Worm (Caenorhabditis elegans) whole organism, L3 larva: ENCODE measurements around the gene sdz-23.

Experiments
- R02D3.7 ChIP-seq: fragments of 150-350 bp; optimal IDR thresholded peaks from 2 replicates; lab custom pipeline; 2014; ENCODE audit warnings: missing biosample characterization, missing genetic modification characterization
- ama-1 ChIP-seq: fragments of 150-350 bp; optimal IDR thresholded peaks from 2 replicates; lab custom pipeline; 2018
- ceh-82 ChIP-seq: fragments of 150-350 bp; optimal IDR thresholded peaks from 2 replicates; lab custom pipeline; 2014; ENCODE audit warnings: missing biosample characterization, missing genetic modification characterization
- elt-1 ChIP-seq: fragments of 150-350 bp; optimal IDR thresholded peaks from 2 replicates; lab custom pipeline; 2014; ENCODE audit warnings: missing biosample characterization, missing genetic modification characterization
- fkh-10 ChIP-seq: sonication (generic microtip); optimal IDR thresholded peaks from 2 replicates; lab custom pipeline; 2017; ENCODE audit warnings: missing biosample characterization, missing genetic modification reagents, missing genetic modification characterization
- mdl-1 ChIP-seq: fragments of 150-350 bp; optimal IDR thresholded peaks from 2 replicates; lab custom pipeline; 2014; ENCODE audit warnings: missing biosample characterization, missing genetic modification characterization
- nhr-12 ChIP-seq: fragments of 150-350 bp; optimal IDR thresholded peaks from 2 replicates; lab custom pipeline; 2014; ENCODE audit warnings: missing biosample characterization, missing genetic modification characterization
- nhr-28 ChIP-seq: fragments of 150-350 bp; optimal IDR thresholded peaks from 2 replicates; lab custom pipeline; 2014; ENCODE audit warnings: missing biosample characterization, missing genetic modification characterization
- nhr-43 ChIP-seq: sonication (generic microtip); optimal IDR thresholded peaks from 2 replicates; lab custom pipeline; 2016; ENCODE audit warnings: mild to moderate bottlenecking, missing genetic modification characterization, missing compliant biosample characterization; ENCODE audit not compliant: poor library complexity, severe bottlenecking
- pha-4 ChIP-seq: fragments of 150-350 bp; optimal IDR thresholded peaks from 2 replicates; lab custom pipeline; 2014; ENCODE audit warnings: missing biosample characterization, missing genetic modification reagents, missing genetic modification characterization
- snpc-4 ChIP-seq: fragments of 150-350 bp; optimal IDR thresholded peaks from 2 replicates; lab custom pipeline; 2014; ENCODE audit warnings: missing biosample characterization, missing genetic modification characterization
- unc-62 ChIP-seq: fragments of 150-350 bp; sonication (generic microtip); optimal IDR thresholded peaks from 4 replicates; lab custom pipeline; 2014; ENCODE audit warnings: missing biosample characterization, missing genetic modification reagents, missing genetic modification characterization

DNA sequence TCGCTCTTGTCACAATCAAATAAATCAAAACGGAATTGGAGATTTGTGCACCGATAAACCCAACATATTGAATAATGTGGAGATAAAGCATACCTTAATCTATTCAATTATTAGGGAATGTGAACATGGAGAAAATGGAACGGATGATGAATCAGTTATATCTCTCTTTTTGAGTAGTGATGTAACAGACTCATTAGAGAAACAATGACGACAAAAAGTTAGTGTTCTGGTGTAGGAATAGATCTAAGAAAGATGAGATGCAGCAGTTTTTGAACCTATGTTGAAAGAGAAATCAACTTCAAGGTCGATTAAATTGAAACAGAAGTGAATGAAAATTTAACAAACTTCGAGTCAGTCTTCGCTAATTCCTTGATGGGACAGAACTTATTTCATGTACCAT, 4.0 kb upstream of the sdz-23 start, which contains the start of gene str-146:
- TF ChIP-seq mdl-1 (tag; lab: Kevin White, UChicago): no peak
- no peak for TF ChIP-seq nhr-43
- no peak for TF ChIP-seq ama-1 (lab: Kevin White, UChicago)
- no peak for TF ChIP-seq nhr-28 (tag; lab: Kevin White, UChicago)
- TF ChIP-seq fkh-10: no peak
- TF ChIP-seq snpc-4: no peak
- TF ChIP-seq unc-62: no peak
- TF ChIP-seq nhr-12: no peak
- TF ChIP-seq pha-4: no peak
- no peak for TF ChIP-seq R02D3.7 (tag; lab: Kevin White, UChicago)
- no peak for TF ChIP-seq ceh-82 (tag; lab: Kevin White, UChicago)
- TF ChIP-seq elt-1 (tag; lab: Kevin White, UChicago): no peak
